Worm (Caenorhabditis elegans) whole organism, L1 larva: Measurements from ENCODE around the gene C50F7.9.
A peak's percentile ranks its signal among the peaks of the same experiment; 100 is the strongest.

Source experiments
- C04F5.9 ChIP-seq: sonication (generic microtip); optimal IDR thresholded peaks from 2 replicates; lab custom pipeline; 2016; ENCODE audit warnings: missing genetic modification characterization, missing compliant biosample characterization
- C34B4.2 ChIP-seq: sonication (generic microtip); optimal IDR thresholded peaks from 2 replicates; lab custom pipeline; 2017; ENCODE audit warnings: mild to moderate bottlenecking, missing genetic modification characterization, missing compliant biosample characterization
- F16B12.6 ChIP-seq: fragments of 150-350 bp; optimal IDR thresholded peaks from 2 replicates; lab custom pipeline; 2014; ENCODE audit warnings: missing biosample characterization, missing genetic modification characterization
- aly-2 ChIP-seq: fragments of 150-350 bp; optimal IDR thresholded peaks from 2 replicates; lab custom pipeline; 2014; ENCODE audit warnings: missing biosample characterization, missing genetic modification characterization
- blmp-1 ChIP-seq: fragments of 150-350 bp; optimal IDR thresholded peaks from 2 replicates; lab custom pipeline; 2014; ENCODE audit warnings: missing biosample characterization, missing genetic modification characterization
- ceh-63 ChIP-seq: fragments of 200-800 bp; sonication (Bioruptor generic); optimal IDR thresholded peaks from 2 replicates; lab custom pipeline; 2018; ENCODE audit warnings: mild to moderate bottlenecking, missing genetic modification characterization, missing compliant biosample characterization
- ceh-90 ChIP-seq: sonication (generic microtip); optimal IDR thresholded peaks from 2 replicates; lab custom pipeline; 2016; ENCODE audit warnings: missing genetic modification characterization, missing compliant biosample characterization
- ces-1 ChIP-seq: fragments of 150-350 bp; optimal IDR thresholded peaks from 2 replicates; lab custom pipeline; 2014; ENCODE audit warnings: missing biosample characterization, missing genetic modification reagents, missing genetic modification characterization
- dpl-1 ChIP-seq, 3 experiments: fragments of 150-350 bp in 2 of 3; sonication (generic microtip) in 1 of 3; optimal IDR thresholded peaks; 2 replicates each; lab custom pipeline; 2014 to 2017; ENCODE audit warnings: missing biosample characterization in 3 of 3, missing genetic modification characterization in 3 of 3, missing genetic modification reagents in 3 of 3
- dsc-1 ChIP-seq: sonication (generic microtip); optimal IDR thresholded peaks from 2 replicates; lab custom pipeline; 2016; ENCODE audit warnings: mild to moderate bottlenecking, missing genetic modification characterization, missing compliant biosample characterization
- efl-1 ChIP-seq, 4 experiments: fragments of 150-350 bp; optimal IDR thresholded peaks in 3 of 4; peaks in 1 of 4; 1 replicate in 1 of 4; 2 replicates in 3 of 4; lab custom pipeline; 2014; ENCODE audit warnings: missing biosample characterization in 2 of 4, missing genetic modification characterization in 2 of 4, missing genetic modification reagents in 2 of 4
- efl-3 ChIP-seq: fragments of 200-800 bp; sonication (Bioruptor generic); optimal IDR thresholded peaks from 2 replicates; lab custom pipeline; 2018; ENCODE audit warnings: mild to moderate bottlenecking, missing genetic modification characterization, missing compliant biosample characterization
- egl-27 ChIP-seq, 2 experiments: fragments of 150-350 bp in 1 of 2; sonication (generic microtip); optimal IDR thresholded peaks; 3 replicates each; lab custom pipeline; 2017 to 2018; ENCODE audit warnings: missing biosample characterization in 2 of 2, missing genetic modification characterization in 2 of 2, missing genetic modification reagents in 2 of 2
- elt-2 ChIP-seq: sonication (generic microtip); optimal IDR thresholded peaks from 2 replicates; lab custom pipeline; 2016; ENCODE audit warnings: missing genetic modification characterization, mild to moderate bottlenecking, inconsistent platforms, missing compliant biosample characterization, missing genetic modification reagents
- ets-5 ChIP-seq: fragments of 200-800 bp; sonication (Bioruptor generic); IDR thresholded peaks from 2 replicates; pipeline ENCODE4 v1.3.6; 2022; ENCODE audit warnings: missing genetic modification characterization, missing compliant biosample characterization
- jun-1 ChIP-seq: fragments of 150-350 bp; optimal IDR thresholded peaks from 2 replicates; lab custom pipeline; 2014; ENCODE audit warnings: missing biosample characterization, missing genetic modification reagents, missing genetic modification characterization
- lin-13 ChIP-seq: fragments of 150-350 bp; optimal IDR thresholded peaks from 2 replicates; lab custom pipeline; 2014; ENCODE audit warnings: missing biosample characterization, missing genetic modification reagents, missing genetic modification characterization
- lin-14 ChIP-seq: fragments of 200-800 bp; sonication (Bioruptor generic); optimal IDR thresholded peaks from 2 replicates; lab custom pipeline; 2018; ENCODE audit warnings: mild to moderate bottlenecking, missing genetic modification characterization, moderate library complexity, missing compliant biosample characterization
- lin-15B ChIP-seq: fragments of 150-350 bp; sonication (generic microtip); optimal IDR thresholded peaks from 3 replicates; lab custom pipeline; 2014; ENCODE audit warnings: missing biosample characterization, missing genetic modification characterization
- lin-39 ChIP-seq: fragments of 150-350 bp; optimal IDR thresholded peaks from 2 replicates; lab custom pipeline; 2014; ENCODE audit warnings: missing biosample characterization, missing genetic modification reagents, missing genetic modification characterization
- nhr-12 ChIP-seq: sonication (generic microtip); optimal IDR thresholded peaks from 2 replicates; lab custom pipeline; 2017; ENCODE audit warnings: missing biosample characterization, missing genetic modification characterization
- nhr-28 ChIP-seq: fragments of 150-350 bp; optimal IDR thresholded peaks from 2 replicates; lab custom pipeline; 2014; ENCODE audit warnings: missing biosample characterization, missing genetic modification characterization
- nhr-47 ChIP-seq: sonication (generic microtip); optimal IDR thresholded peaks from 2 replicates; lab custom pipeline; 2016; ENCODE audit warnings: mild to moderate bottlenecking, missing genetic modification characterization, moderate library complexity, missing compliant biosample characterization
- nhr-71 ChIP-seq: sonication (generic microtip); optimal IDR thresholded peaks from 2 replicates; lab custom pipeline; 2016; ENCODE audit warnings: mild to moderate bottlenecking, missing genetic modification characterization, moderate library complexity, missing compliant biosample characterization
- pag-3 ChIP-seq: sonication (generic microtip); optimal IDR thresholded peaks from 2 replicates; lab custom pipeline; 2017; ENCODE audit warnings: missing genetic modification characterization, mild to moderate bottlenecking, missing compliant biosample characterization, antibody characterized with exemption, borderline replicate concordance; ENCODE audit not compliant: insufficient read depth
- rnt-1 ChIP-seq: sonication (generic microtip); optimal IDR thresholded peaks from 2 replicates; lab custom pipeline; 2016; ENCODE audit warnings: mild to moderate bottlenecking, missing genetic modification characterization, moderate library complexity, missing compliant biosample characterization
- unc-86 ChIP-seq: sonication (generic microtip); optimal IDR thresholded peaks from 2 replicates; lab custom pipeline; 2016; ENCODE audit warnings: missing genetic modification characterization, missing compliant biosample characterization
- vab-15 ChIP-seq: sonication (generic microtip); optimal IDR thresholded peaks from 2 replicates; lab custom pipeline; 2017; ENCODE audit warnings: missing genotype, mild to moderate bottlenecking, missing genetic modification characterization, missing compliant biosample characterization
- xbp-1 ChIP-seq: sonication (generic microtip); optimal IDR thresholded peaks from 2 replicates; lab custom pipeline; 2016; ENCODE audit warnings: missing genetic modification characterization, missing compliant biosample characterization
- zip-4 ChIP-seq: fragments of 200-800 bp; sonication (Bioruptor generic); optimal IDR thresholded peaks from 2 replicates; lab custom pipeline; 2018; ENCODE audit warnings: mild to moderate bottlenecking, missing genetic modification characterization, moderate library complexity, missing compliant biosample characterization
- ztf-11 ChIP-seq, 2 experiments: sonication (generic microtip); optimal IDR thresholded peaks; 2 replicates each; lab custom pipeline; 2016 to 2017; ENCODE audit warnings: missing genetic modification characterization in 2 of 2, missing biosample characterization in 1 of 2, missing compliant biosample characterization in 1 of 2

C50F7.9 gene

ce11 chrIV:7734173-7734572 is 2.3 kb upstream of the C50F7.9 start:
- no peak for TF ChIP-seq rnt-1
- TF ChIP-seq ceh-63 (GFP tag; lab: Kevin White, UChicago): no peak
- TF ChIP-seq ceh-90 (tag; lab: Kevin White, UChicago): no peak
- TF ChIP-seq ces-1 (GFP tag; lab: Kevin White, UChicago): no peak
- TF ChIP-seq, all 84 proteins: peak for 0

- TF ChIP-seq blmp-1 (no peak), xbp-1 (tag; lab: Kevin White, UChicago) (no peak), efl-1 (optimal IDR thresholded peaks at IDR 0.05; lab: Kevin White, UChicago) (no peak), efl-1 (GFP tag; optimal IDR thresholded peaks at IDR 0.05 in 1 of 2; lab: Kevin White, UChicago) (peak in 1 of 2 experiments; percentile 53), ztf-11 (tag; optimal IDR thresholded peaks at IDR 0.05; lab: Kevin White, UChicago) (no peak), lin-39 (tag; lab: Kevin White, UChicago) (no peak), nhr-47 (tag; lab: Kevin White, UChicago) (no peak), zip-4 (peak; percentile 51), egl-27 (tag; optimal IDR thresholded peaks at IDR 0.05; lab: Kevin White, UChicago) (no peak)
Observed at ce11 chrIV:7728402-7728963, 3.4 kb downstream of the C50F7.9 start, which contains the start of gene sucg-1. sucg-1 (plus strand) TSS chrIV:7728913.

ce11 chrIV:7727258-7727657 is 4.6 kb downstream of the C50F7.9 start:
- TF ChIP-seq efl-1 (optimal IDR thresholded peaks at IDR 0.05; lab: Kevin White, UChicago) (no peak), efl-1 (GFP tag; optimal IDR thresholded peaks at IDR 0.05 in 1 of 2; lab: Kevin White, UChicago) (peak in 1 of 2 experiments; percentile 25), lin-15B (tag; lab: Kevin White, UChicago) (no peak)

- TF ChIP-seq jun-1 (tag; lab: Kevin White, UChicago) (no peak), C04F5.9 (tag; lab: Kevin White, UChicago) (no peak), elt-2 (tag; lab: Kevin White, UChicago) (peak; percentile 58), pag-3 (no peak)
Observed at ce11 chrIV:7726325-7726724, 5.5 kb downstream of the C50F7.9 start, which contains the start of gene C50F7.5. C50F7.5 (plus strand) TSS chrIV:7726719.

ce11 chrIV:7724912-7725311 is 6.9 kb downstream of the C50F7.9 start:
- TF ChIP-seq lin-14 (GFP tag; lab: Kevin White, UChicago) (peak; percentile 32), dsc-1 (tag; lab: Kevin White, UChicago) (peak; percentile 26), vab-15 (tag; lab: Kevin White, UChicago) (no peak)

- TF ChIP-seq efl-3 (GFP tag; lab: Kevin White, UChicago) (no peak), vab-15 (tag; lab: Kevin White, UChicago) (no peak), nhr-28 (tag; lab: Kevin White, UChicago) (no peak), dpl-1 (GFP tag; optimal IDR thresholded peaks at IDR 0.05; lab: Kevin White, UChicago) (no peak), nhr-71 (peak; percentile 16), elt-2 (tag; lab: Kevin White, UChicago) (no peak), ets-5 (no peak), lin-13 (GFP tag; lab: Kevin White, UChicago) (no peak), blmp-1 (no peak), C34B4.2 (no peak), F16B12.6 (tag; lab: Kevin White, UChicago) (no peak), unc-86 (tag; lab: Kevin White, UChicago) (no peak), aly-2 (tag; lab: Kevin White, UChicago) (no peak), nhr-12 (tag; lab: Kevin White, UChicago) (no peak), lin-39 (tag; lab: Kevin White, UChicago) (no peak), rnt-1 (peak; percentile 41)
Observed at ce11 chrIV:7723555-7723954, 8.3 kb downstream of the C50F7.9 start.
